Worm (Caenorhabditis elegans): ENCODE data around the gene str-144.

Gene str-144

DNA sequence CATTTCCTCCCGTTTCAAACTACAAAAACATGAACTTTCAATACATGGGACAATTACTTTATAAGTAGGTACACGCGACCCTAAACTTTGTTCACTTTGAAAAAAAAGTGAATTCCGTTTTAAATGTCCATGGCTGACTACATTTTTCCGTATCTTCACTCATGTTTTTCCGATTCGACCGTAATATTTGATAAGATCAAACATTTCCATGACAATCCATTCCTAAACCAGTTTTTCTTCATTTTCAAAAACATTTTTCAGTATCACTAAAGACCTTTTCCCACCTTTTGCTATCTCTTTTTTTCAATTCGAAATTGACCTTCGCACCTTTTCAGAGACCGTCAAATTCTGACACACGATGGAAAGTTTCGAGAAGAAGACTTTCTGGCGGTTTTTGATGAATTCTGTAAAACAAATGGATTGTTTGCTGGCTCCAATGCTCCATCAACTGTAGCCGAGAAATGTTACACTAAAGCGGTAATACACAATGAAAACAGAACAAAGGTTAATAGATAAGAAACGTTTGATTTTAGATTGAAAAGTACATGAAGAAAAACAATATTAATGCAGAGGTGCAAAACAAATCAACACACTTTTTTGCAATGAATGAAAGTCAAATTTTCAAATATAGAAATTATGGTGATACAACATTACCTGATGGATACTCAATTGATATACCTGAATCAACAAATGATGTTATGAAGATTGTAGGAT is 44.4 kb downstream of the str-144 start (continued):
- TF ChIP-seq dpl-1 (GFP tag; optimal IDR thresholded peaks at IDR 0.05): no peak
- no peak for TF ChIP-seq aly-2 (tag; optimal IDR thresholded peaks at IDR 0.05)
- no peak for TF ChIP-seq lin-38 (GFP tag; IDR thresholded peaks at IDR 0.05)
- peak; percentile 3 for TF ChIP-seq nhr-76 (tag; optimal IDR thresholded peaks at IDR 0.05)
- TF ChIP-seq zag-1 (tag; optimal IDR thresholded peaks at IDR 0.05): no peak
- no peak for TF ChIP-seq nhr-102 (tag; optimal IDR thresholded peaks at IDR 0.05)
- TF ChIP-seq nhr-41 (GFP tag; IDR thresholded peaks at IDR 0.05): no peak
- no peak for TF ChIP-seq unc-39 (tag; optimal IDR thresholded peaks at IDR 0.05)
- TF ChIP-seq nhr-25 (tag; optimal IDR thresholded peaks at IDR 0.05; ENCODE audit: borderline replicate concordance, insufficient read depth): no peak
- TF ChIP-seq T20F7.1 (GFP tag; optimal IDR thresholded peaks at IDR 0.05): no peak
- TF ChIP-seq cey-2 (tag; optimal IDR thresholded peaks at IDR 0.05; ENCODE audit: borderline replicate concordance, insufficient read depth): no peak

DNA sequence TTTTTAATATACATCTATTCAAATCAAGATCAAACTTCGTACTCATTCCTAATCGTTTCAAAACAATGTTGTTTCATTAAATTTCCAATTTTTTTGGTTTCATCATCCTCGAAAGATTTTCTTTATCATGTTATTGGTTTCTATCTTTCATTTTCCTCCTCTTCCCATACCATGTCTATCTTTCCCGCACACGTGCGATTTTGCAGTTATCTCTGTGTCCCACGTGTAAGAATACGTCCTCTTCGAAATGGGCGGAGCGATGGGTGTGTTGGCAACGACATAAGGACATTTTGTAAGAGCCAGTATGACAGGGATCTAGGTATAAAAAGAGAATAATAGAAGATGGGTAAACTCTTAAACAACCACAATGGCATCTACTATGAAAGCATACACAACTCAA is 45.6 kb downstream of the str-144 start, which contains the start of gene F43H9.4:
TSS of gene F43H9.4 (plus strand) at position 366 of the 400 bp plus-strand sequence.
- TF ChIP-seq madf-9 (GFP tag; conservative IDR thresholded peaks at IDR 0.05) (no peak), lsy-2 (tag; optimal IDR thresholded peaks at IDR 0.05) (no peak), nhr-28 (tag; optimal IDR thresholded peaks at IDR 0.05) (peak; percentile 75), unc-62 (GFP tag; optimal IDR thresholded peaks at IDR 0.05 in 1 of 2) (peak in 1 of 2 experiments; percentile 99), unc-62 (tag; optimal IDR thresholded peaks at IDR 0.05) (no peak), tra-1 (GFP tag; IDR thresholded peaks at IDR 0.05) (no peak), F37D6.2 (tag; optimal IDR thresholded peaks at IDR 0.05) (no peak), nhr-102 (tag; optimal IDR thresholded peaks at IDR 0.05) (no peak), ztf-11 (tag; optimal IDR thresholded peaks at IDR 0.05) (no peak), ztf-7 (tag; optimal IDR thresholded peaks at IDR 0.05) (no peak), aha-1 (tag) (peak; percentile 71), Y5F2A.4 (GFP tag; optimal IDR thresholded peaks at IDR 0.05) (no peak), hlh-30 (tag; optimal IDR thresholded peaks at IDR 0.05; ENCODE audit: insufficient read depth) (peak; percentile 55), arid-1 (GFP tag; conservative IDR thresholded peaks at IDR 0.05) (no peak), unc-39 (tag; optimal IDR thresholded peaks at IDR 0.05) (no peak), ceh-28 (tag; optimal IDR thresholded peaks at IDR 0.05) (no peak), gei-8 (GFP tag; optimal IDR thresholded peaks at IDR 0.05) (no peak), mes-2 (tag; optimal IDR thresholded peaks at IDR 0.05; ENCODE audit: poor library complexity, severe bottlenecking) (no peak), dmd-6 (GFP tag; IDR thresholded peaks at IDR 0.05) (peak; percentile 76), Y75B8A.6 (GFP tag; IDR thresholded peaks at IDR 0.05) (no peak), nhr-11 (tag; optimal IDR thresholded peaks at IDR 0.05) (no peak), F49E8.2 (tag; optimal IDR thresholded peaks at IDR 0.05; ENCODE audit: borderline replicate concordance) (no peak), lim-7 (GFP tag; IDR thresholded peaks at IDR 0.05) (no peak), ama-1 (optimal IDR thresholded peaks at IDR 0.05) (no peak), R02D3.7 (tag; optimal IDR thresholded peaks at IDR 0.05) (no peak), spr-1 (tag; optimal IDR thresholded peaks at IDR 0.05) (no peak), lin-38 (GFP tag; IDR thresholded peaks at IDR 0.05) (no peak), mdl-1 (tag; optimal IDR thresholded peaks at IDR 0.05) (peak; percentile 79 to 89), hif-1 (tag; optimal IDR thresholded peaks at IDR 0.05) (no peak), F44E2.7 (GFP tag; IDR thresholded peaks at IDR 0.05) (no peak), nhr-25 (tag; optimal IDR thresholded peaks at IDR 0.05; ENCODE audit: borderline replicate concordance, insufficient read depth) (no peak), mep-1 (tag; optimal IDR thresholded peaks at IDR 0.05) (peak; percentile 9), daf-12 (tag; optimal IDR thresholded peaks at IDR 0.05) (no peak), zag-1 (tag; optimal IDR thresholded peaks at IDR 0.05) (no peak), zip-11 (GFP tag; IDR thresholded peaks at IDR 0.05) (no peak), T20F7.1 (GFP tag; optimal IDR thresholded peaks at IDR 0.05) (no peak), daf-8 (GFP tag; IDR thresholded peaks at IDR 0.05) (no peak), daf-19 (GFP tag; conservative IDR thresholded peaks at IDR 0.05) (no peak), zfp-3 (GFP tag; conservative IDR thresholded peaks at IDR 0.05) (no peak), zip-2 (tag; optimal IDR thresholded peaks at IDR 0.05) (no peak), F10B5.3 (tag; optimal IDR thresholded peaks at IDR 0.05) (no peak), tag-97 (GFP tag; IDR thresholded peaks at IDR 0.05) (no peak), cey-2 (tag; optimal IDR thresholded peaks at IDR 0.05; ENCODE audit: borderline replicate concordance, insufficient read depth) (peak; percentile 86), ctbp-1 (GFP tag; IDR thresholded peaks at IDR 0.05) (no peak)

Data from whole organism, L4 larva.